Fruit fly (Drosophila melanogaster): ENCODE data around the gene mei-41.

The mei-41 gene

dm6 chrX:16441245-16441644 is 49.7 kb downstream of the mei-41 start, which contains the start of the genes Cdc50 and rngo (continued):
- TF ChIP-seq stwl (tag; optimal IDR thresholded peaks at IDR 0.05) = peak; percentile 62
- TF ChIP-seq pfk (GFP tag; optimal IDR thresholded peaks at IDR 0.05) = no peak
- TF ChIP-seq nmo (GFP tag; optimal IDR thresholded peaks at IDR 0.05) = peak; percentile 72
- TF ChIP-seq Hr3 (GFP tag; optimal IDR thresholded peaks at IDR 0.05) = no peak
- TF ChIP-seq NfI (GFP tag; optimal IDR thresholded peaks at IDR 0.05) = no peak
- TF ChIP-seq CG30403 (GFP tag; optimal IDR thresholded peaks at IDR 0.05) = peak; percentile 43
- no peak for TF ChIP-seq eyg (GFP tag; optimal IDR thresholded peaks at IDR 0.05)
- TF ChIP-seq luna (GFP tag; optimal IDR thresholded peaks at IDR 0.05) = peak; percentile 1
- peak; percentile 26 for TF ChIP-seq CG10979 (tag; optimal IDR thresholded peaks at IDR 0.05)
- peak; percentile 98 for TF ChIP-seq BEAF-32 (GFP tag; optimal IDR thresholded peaks at IDR 0.05)
- peak; percentile 96 for TF ChIP-seq nerfin-2 (GFP tag; IDR thresholded peaks at IDR 0.05; ENCODE audit: partially characterized antibody)
- TF ChIP-seq CG8765 (GFP tag; IDR thresholded peaks at IDR 0.05) = no peak
- peak; percentile 66 for TF ChIP-seq CG10267 (tag; optimal IDR thresholded peaks at IDR 0.05)
- TF ChIP-seq CG12942 (GFP tag; optimal IDR thresholded peaks at IDR 0.05) = no peak
- TF ChIP-seq pho (GFP tag; optimal IDR thresholded peaks at IDR 0.05) = peak; percentile 22
- TF ChIP-seq Opbp (GFP tag; IDR thresholded peaks at IDR 0.05; ENCODE audit: partially characterized antibody) = peak; percentile 91
- no peak for TF ChIP-seq CG5245 (GFP tag; optimal IDR thresholded peaks at IDR 0.05)
- TF ChIP-seq CG15601 (tag; optimal IDR thresholded peaks at IDR 0.05) = no peak
- no peak for TF ChIP-seq CG17359 (tag; optimal IDR thresholded peaks at IDR 0.05)
- TF ChIP-seq MESR4 (GFP tag; optimal IDR thresholded peaks at IDR 0.05) = peak; percentile 15
- no peak for TF ChIP-seq CG10431 (GFP tag; optimal IDR thresholded peaks at IDR 0.05)
- no peak for TF ChIP-seq CG1024 (GFP tag; IDR thresholded peaks at IDR 0.05)
- TF ChIP-seq CG34224 (GFP tag; IDR thresholded peaks at IDR 0.05; ENCODE audit: partially characterized antibody) = peak; percentile 98
- TF ChIP-seq CG10462 (GFP tag; optimal IDR thresholded peaks at IDR 0.05) = no peak
- TF ChIP-seq Pdp1 (GFP tag; optimal IDR thresholded peaks at IDR 0.05) = peak; percentile 12 to 37
- TF ChIP-seq CG17829 (tag; optimal IDR thresholded peaks at IDR 0.05) = peak; percentile 37
- peak; percentile 98 for TF ChIP-seq knrl (GFP tag; IDR thresholded peaks at IDR 0.05; ENCODE audit: partially characterized antibody)
- peak; percentile 96 for TF ChIP-seq CG6791 (GFP tag; IDR thresholded peaks at IDR 0.05; ENCODE audit: partially characterized antibody)
- TF ChIP-seq esg (GFP tag; conservative IDR thresholded peaks at IDR 0.05) = no peak
- TF ChIP-seq CG33557 (GFP tag; optimal IDR thresholded peaks at IDR 0.05) = no peak
- peak; percentile 30 for TF ChIP-seq ewg (GFP tag; optimal IDR thresholded peaks at IDR 0.05)
- peak; percentile 75 for TF ChIP-seq E2f2 (GFP tag; IDR thresholded peaks at IDR 0.05)
- TF ChIP-seq HmgZ (tag; optimal IDR thresholded peaks at IDR 0.05) = peak; percentile 37
- TF ChIP-seq CrebB (tag; optimal IDR thresholded peaks at IDR 0.05) = peak; percentile 32
- TF ChIP-seq en (GFP tag; optimal IDR thresholded peaks at IDR 0.05) = no peak
- TF ChIP-seq CG32767 (GFP tag; IDR thresholded peaks at IDR 0.05) = no peak
- peak; percentile 43 for TF ChIP-seq Elba2 (GFP tag; optimal IDR thresholded peaks at IDR 0.05)
- no peak for TF ChIP-seq Trl (optimal IDR thresholded peaks at IDR 0.05)
- no peak for TF ChIP-seq Trl (GFP tag; optimal IDR thresholded peaks at IDR 0.05)
- TF ChIP-seq Eip74EF (GFP tag; optimal IDR thresholded peaks at IDR 0.05) = no peak
- TF ChIP-seq lilli (GFP tag; optimal IDR thresholded peaks at IDR 0.05) = peak; percentile 29
- no peak for TF ChIP-seq gsb-n (tag; optimal IDR thresholded peaks at IDR 0.05)
- peak; percentile 38 for TF ChIP-seq CG2120 (GFP tag; optimal IDR thresholded peaks at IDR 0.05)
- TF ChIP-seq schlank (tag; optimal IDR thresholded peaks at IDR 0.05) = no peak
- no peak for TF ChIP-seq zfh2 (GFP tag; optimal IDR thresholded peaks at IDR 0.05)
- TF ChIP-seq pzg (GFP tag; optimal IDR thresholded peaks at IDR 0.05) = peak; percentile 75
- TF ChIP-seq pum (GFP tag; optimal IDR thresholded peaks at IDR 0.05) = peak; percentile 20
- peak; percentile 31 for TF ChIP-seq Fer1 (GFP tag; optimal IDR thresholded peaks at IDR 0.05)
- TF ChIP-seq Sry-δ (GFP tag; optimal IDR thresholded peaks at IDR 0.05) = peak; percentile 92
- TF ChIP-seq oc (tag; optimal IDR thresholded peaks at IDR 0.05) = no peak

Measured in whole organism, embryonic.